Fruit fly (Drosophila melanogaster) whole organism, embryonic: Measurements from ENCODE around the gene Ir94a.
A peak's percentile ranks its signal among the peaks of the same experiment; 100 is the strongest.

Source experiments
- ATbp ChIP-seq: fragments of 200-800 bp; sonication (Bioruptor generic); optimal IDR thresholded peaks from 2 replicates; lab custom pipeline; 2017; ENCODE audit warnings: missing biosample characterization, mild to moderate bottlenecking, missing genetic modification characterization, missing genetic modification reagents
- Asciz ChIP-seq: fragments of 200-800 bp; sonication (Bioruptor generic); optimal IDR thresholded peaks from 2 replicates; lab custom pipeline; 2017; ENCODE audit warnings: missing biosample characterization, mild to moderate bottlenecking, missing genetic modification characterization, missing genetic modification reagents
- Atf-2 ChIP-seq: fragments of 200-800 bp; sonication (Bioruptor generic); optimal IDR thresholded peaks from 2 replicates; lab custom pipeline; 2016; ENCODE audit warnings: missing biosample characterization, missing genetic modification characterization
- Atf6 ChIP-seq: fragments of 200-800 bp; sonication (Bioruptor generic); IDR thresholded peaks from 2 replicates; pipeline ENCODE4 v1.3.6; 2022; ENCODE audit warnings: missing biosample characterization, missing genetic modification characterization
- BtbVII ChIP-seq: fragments of 200-800 bp; sonication (Bioruptor generic); optimal IDR thresholded peaks from 3 replicates; lab custom pipeline; 2017; ENCODE audit warnings: missing biosample characterization, mild to moderate bottlenecking, missing genetic modification characterization
- CG10147 ChIP-seq: fragments of 200-800 bp; sonication (Bioruptor generic); optimal IDR thresholded peaks from 2 replicates; lab custom pipeline; 2019; ENCODE audit warnings: missing biosample characterization, mild to moderate bottlenecking, missing genetic modification characterization, moderate library complexity
- CG11504 ChIP-seq: fragments of 200-800 bp; sonication (Bioruptor generic); optimal IDR thresholded peaks from 3 replicates; lab custom pipeline; 2019; ENCODE audit warnings: missing biosample characterization, mild to moderate bottlenecking, missing genetic modification characterization, moderate library complexity
- CG11695 ChIP-seq: fragments of 200-800 bp; sonication (Bioruptor generic); IDR thresholded peaks from 3 replicates; pipeline ENCODE4 v1.3.6; 2022; ENCODE audit warnings: missing biosample characterization, missing genetic modification characterization
- CG11696 ChIP-seq: fragments of 200-800 bp; sonication (Bioruptor generic); IDR thresholded peaks from 2 replicates; pipeline ENCODE4 v1.3.6; 2022; ENCODE audit warnings: missing biosample characterization, missing genetic modification characterization
- CG13296 ChIP-seq: fragments of 200-800 bp; sonication (Bioruptor generic); optimal IDR thresholded peaks from 3 replicates; lab custom pipeline; 2018; ENCODE audit warnings: missing biosample characterization, mild to moderate bottlenecking, missing genetic modification characterization
- CG13894 ChIP-seq: fragments of 200-800 bp; sonication (Bioruptor generic); optimal IDR thresholded peaks from 3 replicates; lab custom pipeline; 2018; ENCODE audit warnings: missing biosample characterization, mild to moderate bottlenecking, missing genetic modification characterization, moderate library complexity
- CG15011 ChIP-seq: fragments of 200-800 bp; sonication (Bioruptor generic); optimal IDR thresholded peaks from 3 replicates; lab custom pipeline; 2018; ENCODE audit warnings: missing biosample characterization, mild to moderate bottlenecking, missing genetic modification characterization
- CG15073 ChIP-seq: fragments of 200-800 bp; sonication (Bioruptor generic); optimal IDR thresholded peaks from 2 replicates; lab custom pipeline; 2016; ENCODE audit warnings: missing biosample characterization, missing genetic modification characterization
- CG15601 ChIP-seq: fragments of 200-800 bp; sonication (Bioruptor generic); optimal IDR thresholded peaks from 3 replicates; lab custom pipeline; 2019; ENCODE audit warnings: missing biosample characterization, mild to moderate bottlenecking, missing genetic modification characterization, moderate library complexity
- CG1647 ChIP-seq: fragments of 200-800 bp; sonication (Bioruptor generic); optimal IDR thresholded peaks from 3 replicates; lab custom pipeline; 2016; ENCODE audit warnings: missing biosample characterization, missing genetic modification characterization
- CG18262 ChIP-seq: fragments of 200-800 bp; optimal IDR thresholded peaks from 3 replicates; lab custom pipeline; 2019; ENCODE audit warnings: missing biosample characterization, mild to moderate bottlenecking, missing genetic modification characterization, moderate library complexity
- CG31365 ChIP-seq: fragments of 200-800 bp; sonication (Bioruptor generic); optimal IDR thresholded peaks from 2 replicates; lab custom pipeline; 2018; ENCODE audit warnings: missing biosample characterization, mild to moderate bottlenecking, missing genetic modification characterization
- CG4707 ChIP-seq: fragments of 200-800 bp; sonication (Bioruptor generic); optimal IDR thresholded peaks from 2 replicates; lab custom pipeline; 2018; ENCODE audit warnings: missing biosample characterization, mild to moderate bottlenecking, missing genetic modification characterization, moderate library complexity
- CG6254 ChIP-seq: fragments of 200-800 bp; sonication (Bioruptor generic); optimal IDR thresholded peaks from 3 replicates; lab custom pipeline; 2017; ENCODE audit warnings: mild to moderate bottlenecking, missing biosample characterization, missing genetic modification reagents, missing genetic modification characterization
- CG9609 ChIP-seq: fragments of 200-800 bp; sonication (Bioruptor generic); optimal IDR thresholded peaks from 3 replicates; lab custom pipeline; 2016; ENCODE audit warnings: missing biosample characterization, missing genetic modification characterization
- CG9797 ChIP-seq: fragments of 200-800 bp; sonication (Bioruptor generic); optimal IDR thresholded peaks from 3 replicates; lab custom pipeline; 2018; ENCODE audit warnings: missing biosample characterization, mild to moderate bottlenecking, missing genetic modification characterization
- Dbx ChIP-seq: fragments of 200-800 bp; sonication (Bioruptor generic); IDR thresholded peaks from 3 replicates; pipeline ENCODE4 v1.3.6; 2022; ENCODE audit warnings: missing biosample characterization, missing genetic modification characterization
- Doc2 ChIP-seq: fragments of 200-800 bp; sonication (Bioruptor generic); IDR thresholded peaks from 2 replicates; pipeline ENCODE4 v1.3.6; 2022; ENCODE audit warnings: missing biosample characterization, missing genetic modification characterization
- Fer1 ChIP-seq: fragments of 200-800 bp; sonication (Bioruptor generic); optimal IDR thresholded peaks from 2 replicates; lab custom pipeline; 2017; ENCODE audit warnings: missing biosample characterization, mild to moderate bottlenecking, missing genetic modification characterization
- Fer3 ChIP-seq: fragments of 200-800 bp; sonication (Bioruptor generic); optimal IDR thresholded peaks from 2 replicates; lab custom pipeline; 2018; ENCODE audit warnings: missing biosample characterization, mild to moderate bottlenecking, missing genetic modification characterization, moderate library complexity
- Gsc ChIP-seq: fragments of 200-800 bp; sonication (Bioruptor generic); IDR thresholded peaks from 2 replicates; pipeline ENCODE4 v1.3.6; 2022; ENCODE audit warnings: missing biosample characterization, missing genetic modification characterization
- H2.0 ChIP-seq: fragments of 200-800 bp; sonication (Bioruptor generic); IDR thresholded peaks from 2 replicates; pipeline ENCODE4 v1.3.6; 2022; ENCODE audit warnings: missing biosample characterization, missing genetic modification characterization
- HLH4C ChIP-seq: fragments of 200-800 bp; sonication (Bioruptor generic); IDR thresholded peaks from 3 replicates; pipeline ENCODE4 v1.3.6; 2022; ENCODE audit warnings: missing biosample characterization, missing genetic modification characterization; ENCODE audit not compliant: partially characterized antibody
- HLHmδ ChIP-seq: fragments of 200-800 bp; sonication (Bioruptor generic); optimal IDR thresholded peaks from 2 replicates; lab custom pipeline; 2018; ENCODE audit warnings: missing biosample characterization, mild to moderate bottlenecking, missing genetic modification characterization, moderate library complexity
- Hmr ChIP-seq: fragments of 200-800 bp; sonication (Bioruptor generic); optimal IDR thresholded peaks from 3 replicates; lab custom pipeline; 2017; ENCODE audit warnings: mild to moderate bottlenecking, missing biosample characterization, missing genetic modification reagents, missing genetic modification characterization
- Hr39 ChIP-seq: fragments of >200 bp; optimal IDR thresholded peaks from 2 replicates; lab custom pipeline; 2017
- Meics ChIP-seq: fragments of 200-800 bp; sonication (Bioruptor generic); optimal IDR thresholded peaks from 2 replicates; lab custom pipeline; 2017; ENCODE audit warnings: missing biosample characterization, mild to moderate bottlenecking, missing genetic modification characterization
- Mes4 ChIP-seq: fragments of 200-800 bp; sonication (Bioruptor generic); optimal IDR thresholded peaks from 2 replicates; lab custom pipeline; 2016; ENCODE audit warnings: missing biosample characterization, missing genetic modification characterization
- Ptx1 ChIP-seq: fragments of 200-800 bp; sonication (Bioruptor generic); IDR thresholded peaks from 2 replicates; pipeline ENCODE4 v1.3.6; 2022; ENCODE audit warnings: missing biosample characterization, missing genetic modification characterization
- Rx ChIP-seq: fragments of 200-800 bp; sonication (Bioruptor generic); IDR thresholded peaks from 2 replicates; pipeline ENCODE4 v1.3.6; 2022; ENCODE audit warnings: missing biosample characterization, missing genetic modification characterization
- Vsx1 ChIP-seq: fragments of 200-800 bp; sonication (Bioruptor generic); optimal IDR thresholded peaks from 2 replicates; lab custom pipeline; 2017; ENCODE audit warnings: missing biosample characterization, mild to moderate bottlenecking, missing genetic modification characterization, missing genetic modification reagents
- az2 ChIP-seq: fragments of 200-800 bp; sonication (Bioruptor generic); optimal IDR thresholded peaks from 3 replicates; lab custom pipeline; 2016; ENCODE audit warnings: missing biosample characterization, missing genetic modification characterization
- bowl ChIP-seq: fragments of 200-800 bp; sonication (Bioruptor generic); IDR thresholded peaks from 2 replicates; pipeline ENCODE4 v1.3.6; 2022; ENCODE audit warnings: missing biosample characterization, missing genetic modification characterization
- ci ChIP-seq: fragments of 200-800 bp; sonication (Bioruptor generic); IDR thresholded peaks from 3 replicates; pipeline ENCODE4 v1.3.6; 2022; ENCODE audit warnings: missing biosample characterization, missing genetic modification characterization
- disco-r ChIP-seq: fragments of 200-800 bp; sonication (Bioruptor generic); optimal IDR thresholded peaks from 2 replicates; lab custom pipeline; 2016; ENCODE audit warnings: missing biosample characterization, missing genetic modification characterization
- fd96Cb ChIP-seq: fragments of 200-800 bp; sonication (Bioruptor generic); optimal IDR thresholded peaks from 2 replicates; lab custom pipeline; 2018; ENCODE audit warnings: missing biosample characterization, mild to moderate bottlenecking, missing genetic modification characterization, moderate library complexity
- nerfin-2 ChIP-seq: fragments of 200-800 bp; sonication (Bioruptor generic); IDR thresholded peaks from 2 replicates; pipeline ENCODE4 v1.3.6; 2022; ENCODE audit warnings: missing biosample characterization, missing genetic modification characterization; ENCODE audit not compliant: partially characterized antibody
- psq ChIP-seq: fragments of 200-800 bp; sonication (Bioruptor generic); optimal IDR thresholded peaks from 2 replicates; lab custom pipeline; 2017; ENCODE audit warnings: missing biosample characterization, missing genetic modification characterization
- row ChIP-seq: fragments of 200-800 bp; sonication (Bioruptor generic); IDR thresholded peaks from 3 replicates; pipeline ENCODE4 v1.3.6; 2022; ENCODE audit warnings: missing biosample characterization, missing genetic modification characterization
- scrt ChIP-seq: fragments of 200-800 bp; sonication (Bioruptor generic); optimal IDR thresholded peaks from 2 replicates; lab custom pipeline; 2018; ENCODE audit warnings: missing biosample characterization, mild to moderate bottlenecking, missing genetic modification characterization, moderate library complexity
- sd ChIP-seq: fragments of 200-800 bp; sonication (Bioruptor generic); optimal IDR thresholded peaks from 3 replicates; lab custom pipeline; 2018; ENCODE audit warnings: missing biosample characterization, mild to moderate bottlenecking, missing genetic modification characterization, moderate library complexity
- sim ChIP-seq: fragments of 200-800 bp; sonication (Bioruptor generic); IDR thresholded peaks from 2 replicates; pipeline ENCODE4 v1.3.6; 2022; ENCODE audit warnings: missing biosample characterization, missing genetic modification characterization
- sisA ChIP-seq: fragments of 200-800 bp; sonication (Bioruptor generic); IDR thresholded peaks from 2 replicates; pipeline ENCODE4 v1.3.6; 2022; ENCODE audit warnings: missing biosample characterization, missing genetic modification characterization
- sr ChIP-seq: fragments of 200-800 bp; sonication (Bioruptor generic); IDR thresholded peaks from 3 replicates; pipeline ENCODE4 v1.3.6; 2022; ENCODE audit warnings: missing biosample characterization, missing genetic modification characterization
- vvl ChIP-seq: fragments of 200-800 bp; sonication (Bioruptor generic); IDR thresholded peaks from 2 replicates; pipeline ENCODE4 v1.3.6; 2022; ENCODE audit warnings: missing biosample characterization, missing genetic modification characterization
- z ChIP-seq: fragments of 200-800 bp; sonication (Bioruptor generic); IDR thresholded peaks from 3 replicates; pipeline ENCODE4 v1.3.6; 2022; ENCODE audit warnings: missing biosample characterization, missing genetic modification characterization
- zf30C ChIP-seq: fragments of 200-800 bp; sonication (Bioruptor generic); optimal IDR thresholded peaks from 3 replicates; lab custom pipeline; 2018; ENCODE audit warnings: missing biosample characterization, mild to moderate bottlenecking, missing genetic modification characterization

Ir94a gene

dm6 chr3R:22108316-22108715, 4.9 kb upstream of the Ir94a start (continued):
- no peak for TF ChIP-seq disco-r (GFP tag; lab: Kevin White, UChicago)
- no peak for TF ChIP-seq CG15601
- no peak for TF ChIP-seq CG18262 (tag; lab: Kevin White, UChicago)
- no peak; the same call in 1 of the 3 replicates for TF ChIP-seq Dbx
- no peak for TF ChIP-seq Mes4 (GFP tag; lab: Kevin White, UChicago)
- TF ChIP-seq CG11504 (tag; lab: Kevin White, UChicago), result peak; percentile 81
- TF ChIP-seq Hmr (GFP tag; lab: Kevin White, UChicago), result peak; percentile 76
- no peak for TF ChIP-seq sd (tag; lab: Kevin White, UChicago)
- no peak for TF ChIP-seq Rx
- no peak for TF ChIP-seq Gsc (GFP tag; lab: Robert Waterston, UW)
- TF ChIP-seq CG6254, result no peak
- TF ChIP-seq CG13296 (GFP tag; lab: Kevin White, UChicago), result peak; percentile 71
- no peak for TF ChIP-seq Atf6 (GFP tag; lab: Robert Waterston, UW)
- no peak for TF ChIP-seq CG11695 (GFP tag; lab: Robert Waterston, UW)
- peak; percentile 62 for TF ChIP-seq Fer3
- TF ChIP-seq CG10147, result no peak
- no peak for TF ChIP-seq Doc2 (GFP tag; lab: Robert Waterston, UW)
- TF ChIP-seq Vsx1, result no peak
- TF ChIP-seq ci (GFP tag; lab: Robert Waterston, UW), result no peak
- peak; percentile 52 for TF ChIP-seq fd96Cb
- no peak for TF ChIP-seq sim (GFP tag; lab: Robert Waterston, UW)
- TF ChIP-seq sisA (GFP tag; lab: Robert Waterston, UW), result 0 out of 2 replicates have a peak, but pooled peaks have one; percentile 42
- TF ChIP-seq zf30C, result no peak
- no peak for TF ChIP-seq CG15073 (GFP tag; lab: Kevin White, UChicago)
- TF ChIP-seq CG15011, result no peak
- peak; percentile 65 for TF ChIP-seq scrt (GFP tag; lab: Kevin White, UChicago)
- TF ChIP-seq CG11696 (GFP tag; lab: Robert Waterston, UW), result no peak
- 0 out of 2 replicates have a peak, but pooled peaks have one; percentile 6 for TF ChIP-seq H2.0 (GFP tag; lab: Robert Waterston, UW)
- no peak for TF ChIP-seq z (GFP tag; lab: Robert Waterston, UW)
- no peak for TF ChIP-seq Fer1
- no peak for TF ChIP-seq HLH4C (GFP tag; lab: Robert Waterston, UW)
- no peak for TF ChIP-seq CG4707 (GFP tag; lab: Kevin White, UChicago)
- peak; percentile 37 for TF ChIP-seq Asciz (GFP tag; lab: Kevin White, UChicago)
- no peak for TF ChIP-seq Atf-2 (GFP tag; lab: Kevin White, UChicago)
- TF ChIP-seq Hr39, result no peak
- TF ChIP-seq psq, result no peak
- peak; percentile 88 for TF ChIP-seq Meics (GFP tag; lab: Kevin White, UChicago)
- TF ChIP-seq az2 (GFP tag; lab: Kevin White, UChicago), result no peak
- TF ChIP-seq CG1647 (GFP tag; lab: Kevin White, UChicago), result no peak
- TF ChIP-seq row (GFP tag; lab: Robert Waterston, UW), result peak; percentile 76; the same call in 2 of the 3 replicates
- no peak for TF ChIP-seq CG13894 (tag; lab: Kevin White, UChicago)
- TF ChIP-seq ATbp (GFP tag; lab: Kevin White, UChicago), result peak; percentile 22
- no peak for TF ChIP-seq bowl (GFP tag; lab: Robert Waterston, UW)
- no peak; the same call in 1 of the 2 replicates for TF ChIP-seq vvl (GFP tag; lab: Robert Waterston, UW)
- TF ChIP-seq HLHmδ (GFP tag; lab: Kevin White, UChicago), result no peak
- TF ChIP-seq CG9609 (GFP tag; lab: Kevin White, UChicago), result no peak
- no peak for TF ChIP-seq nerfin-2 (GFP tag; lab: Robert Waterston, UW)
- no peak for TF ChIP-seq CG31365
- TF ChIP-seq Ptx1 (GFP tag; lab: Robert Waterston, UW), result peak; percentile 61
- TF ChIP-seq CG9797 (GFP tag; lab: Kevin White, UChicago), result no peak
- TF ChIP-seq sr (GFP tag; lab: Robert Waterston, UW), result no peak
- peak; percentile 64 for TF ChIP-seq BtbVII (GFP tag; lab: Kevin White, UChicago)
